Fruit fly (Drosophila melanogaster): ENCODE results near the gene CG34348.

Gene CG34348

DNA sequence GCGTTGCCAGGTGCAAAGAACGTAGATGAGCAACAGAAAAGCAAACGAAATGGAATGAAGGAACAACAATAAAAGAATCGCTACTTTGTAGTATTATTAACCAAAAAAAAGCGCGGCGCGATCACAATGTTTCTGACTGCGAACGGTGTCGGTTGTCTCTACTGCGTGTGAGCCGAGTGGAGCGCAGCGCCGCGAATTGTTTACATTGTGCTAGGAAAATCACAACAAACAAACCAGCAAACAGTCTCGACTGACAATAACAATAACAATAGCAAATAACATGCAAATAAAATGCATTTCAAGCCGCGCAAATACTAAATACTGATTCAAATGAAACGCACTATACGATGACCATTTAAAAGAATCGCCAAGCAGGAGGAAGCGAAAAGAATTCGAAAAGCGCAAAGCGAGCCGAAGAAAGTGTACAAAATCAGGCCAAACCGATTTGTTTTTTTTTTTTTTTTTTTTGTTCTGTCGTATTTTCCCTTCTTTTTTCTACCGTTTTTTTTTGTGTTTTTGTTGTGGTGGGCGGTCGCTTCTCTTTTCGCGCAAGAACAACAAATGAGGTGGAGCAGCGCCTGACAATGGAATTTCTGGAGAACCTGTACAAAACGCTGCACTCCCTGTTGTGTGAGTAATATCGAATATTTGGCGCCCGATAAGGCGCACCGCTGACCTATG, at the start of gene CG34348, which contains the start of gene Kap3:
Gene CG34348 (plus strand): TSS at position 6 of the 681 bp plus-strand sequence.
Gene Kap3 (minus strand): TSS at position 217 of the 681 bp plus-strand sequence.
- TF ChIP-seq bab1 (GFP tag; optimal IDR thresholded peaks at IDR 0.05) (peak; percentile 16), CG11617 (GFP tag; optimal IDR thresholded peaks at IDR 0.05) (no peak)

DNA sequence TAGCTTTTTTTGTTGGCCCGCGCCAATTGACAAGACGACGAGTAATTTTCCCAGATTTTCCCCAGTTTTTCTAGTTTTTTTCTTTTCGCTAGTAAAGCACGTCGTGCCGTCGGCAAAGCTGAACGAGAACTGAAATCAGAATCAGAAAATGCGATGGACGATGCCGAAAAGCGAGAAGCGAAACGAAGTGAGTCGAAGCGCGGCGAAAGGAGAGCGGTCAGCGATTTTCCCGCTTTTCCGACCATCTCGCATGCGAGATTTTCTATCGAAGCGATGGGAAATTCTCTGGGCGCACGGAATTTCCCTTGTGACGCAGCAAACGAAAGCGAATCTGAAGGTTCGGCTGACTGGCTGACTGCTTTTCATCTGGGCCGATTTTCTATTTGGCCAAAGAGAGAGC, 46.1 kb upstream of the CG34348 start:
- TF ChIP-seq pad (GFP tag; optimal IDR thresholded peaks at IDR 0.05), result no peak
- TF ChIP-seq CG12768 (GFP tag; optimal IDR thresholded peaks at IDR 0.05), result no peak
- no peak for TF ChIP-seq CG5204 (GFP tag; optimal IDR thresholded peaks at IDR 0.05)
- no peak for TF ChIP-seq Clk (GFP tag; optimal IDR thresholded peaks at IDR 0.05)
- TF ChIP-seq Mnt (GFP tag; optimal IDR thresholded peaks at IDR 0.05), result no peak
- TF ChIP-seq CG11617 (GFP tag; optimal IDR thresholded peaks at IDR 0.05), result no peak
- TF ChIP-seq toe (GFP tag; optimal IDR thresholded peaks at IDR 0.05), result no peak
- TF ChIP-seq tj (GFP tag; optimal IDR thresholded peaks at IDR 0.05), result no peak

DNA sequence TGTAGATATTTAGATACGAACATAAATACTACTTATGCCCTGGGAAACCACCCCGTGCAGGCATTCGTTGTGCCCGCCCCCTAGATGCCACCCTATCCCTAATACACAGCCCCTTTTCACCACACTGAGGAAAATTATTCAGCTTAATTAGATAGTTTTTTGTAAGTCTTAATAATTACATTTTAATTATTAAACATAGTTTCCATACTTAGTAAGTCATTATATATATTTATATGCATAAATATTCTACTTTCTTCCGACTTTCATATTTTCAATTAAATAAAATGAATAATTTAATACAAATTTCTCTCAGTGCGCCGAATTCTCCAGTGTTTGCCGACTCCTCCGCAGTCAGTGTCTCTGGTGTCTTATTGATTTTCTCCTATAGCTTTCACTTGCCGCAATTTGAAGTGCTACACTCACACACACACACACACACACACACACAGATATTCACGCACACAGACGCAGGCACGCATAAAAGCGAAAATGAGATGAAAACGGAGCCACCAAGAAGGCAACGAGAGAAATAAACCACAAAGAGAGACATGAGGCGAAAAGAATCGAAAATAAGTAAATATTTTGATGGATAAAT, 44.2 kb upstream of the CG34348 start:
- TF ChIP-seq ovo (GFP tag; optimal IDR thresholded peaks at IDR 0.05) (no peak), CG1620 (GFP tag; optimal IDR thresholded peaks at IDR 0.05) (no peak), CG14711 (tag; optimal IDR thresholded peaks at IDR 0.05) (no peak), CG7101 (tag; optimal IDR thresholded peaks at IDR 0.05) (no peak), cnc (optimal IDR thresholded peaks at IDR 0.05) (no peak), CG7045 (GFP tag; optimal IDR thresholded peaks at IDR 0.05) (no peak), CG12768 (GFP tag; optimal IDR thresholded peaks at IDR 0.05) (no peak), kay (GFP tag; ENCODE audit: borderline replicate concordance) (no peak)

DNA sequence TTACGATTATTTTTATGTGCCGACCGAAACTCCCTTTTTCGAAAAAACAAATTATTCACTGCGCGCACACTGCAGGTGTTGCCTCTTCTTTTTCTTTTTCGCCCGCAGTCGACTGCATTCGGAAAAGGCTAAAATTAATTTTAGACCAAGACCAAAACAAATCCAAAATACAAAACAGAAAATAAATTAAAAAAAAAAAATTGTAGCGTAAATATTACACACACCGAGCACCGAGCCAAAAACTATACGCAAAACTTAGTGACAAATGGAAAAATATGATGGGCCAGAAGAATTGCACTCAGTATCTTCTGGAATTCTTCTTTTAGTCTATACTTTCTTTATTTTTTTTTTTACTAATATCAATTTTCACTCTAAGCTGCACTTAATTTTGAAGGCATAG, 37.0 kb upstream of the CG34348 start, which contains the start of gene CG44422:
Gene CG44422 (minus strand): TSS at position 101 of the 400 bp plus-strand sequence.
- TF ChIP-seq CG14711 (tag; optimal IDR thresholded peaks at IDR 0.05) (no peak), CG11617 (GFP tag; optimal IDR thresholded peaks at IDR 0.05) (no peak), cic (GFP tag; optimal IDR thresholded peaks at IDR 0.05) (no peak), CG1620 (GFP tag; optimal IDR thresholded peaks at IDR 0.05) (no peak), ovo (GFP tag; optimal IDR thresholded peaks at IDR 0.05) (no peak), pad (GFP tag; optimal IDR thresholded peaks at IDR 0.05) (no peak), bab1 (GFP tag; optimal IDR thresholded peaks at IDR 0.05) (no peak), CG7045 (GFP tag; optimal IDR thresholded peaks at IDR 0.05) (no peak), cnc (optimal IDR thresholded peaks at IDR 0.05) (no peak), Mnt (GFP tag; optimal IDR thresholded peaks at IDR 0.05) (no peak), Crg-1 (GFP tag; optimal IDR thresholded peaks at IDR 0.05) (no peak), tj (GFP tag; optimal IDR thresholded peaks at IDR 0.05) (no peak), toe (GFP tag; optimal IDR thresholded peaks at IDR 0.05) (no peak)

DNA sequence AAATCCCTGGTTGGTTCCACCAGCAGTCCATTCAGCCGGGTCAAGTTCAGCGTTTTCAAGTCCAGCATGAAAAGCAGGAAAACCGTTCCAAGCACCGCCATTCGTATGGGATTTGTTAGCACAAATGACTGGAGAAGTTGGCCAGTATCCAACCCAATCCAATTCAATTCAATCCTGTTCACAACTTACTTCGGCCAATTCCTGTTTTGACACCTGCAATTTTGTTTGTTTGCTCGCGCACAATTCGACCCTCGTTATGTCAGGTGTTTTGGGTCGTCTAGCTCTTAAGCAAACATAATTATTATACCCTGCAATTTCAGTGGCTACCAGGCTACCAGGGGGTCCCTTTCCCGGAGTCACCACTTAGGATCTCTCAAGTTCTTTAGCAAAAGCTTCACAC, 28.6 kb upstream of the CG34348 start, which contains the start of gene Ir10a:
Gene Ir10a (minus strand): TSS at position 101 of the 400 bp plus-strand sequence.
- TF ChIP-seq cic (GFP tag; optimal IDR thresholded peaks at IDR 0.05), result no peak
- TF ChIP-seq bab1 (GFP tag; optimal IDR thresholded peaks at IDR 0.05), result no peak
- TF ChIP-seq CG14711 (tag; optimal IDR thresholded peaks at IDR 0.05), result no peak
- no peak for TF ChIP-seq pad (GFP tag; optimal IDR thresholded peaks at IDR 0.05)
- TF ChIP-seq Clk (GFP tag; optimal IDR thresholded peaks at IDR 0.05), result no peak

DNA sequence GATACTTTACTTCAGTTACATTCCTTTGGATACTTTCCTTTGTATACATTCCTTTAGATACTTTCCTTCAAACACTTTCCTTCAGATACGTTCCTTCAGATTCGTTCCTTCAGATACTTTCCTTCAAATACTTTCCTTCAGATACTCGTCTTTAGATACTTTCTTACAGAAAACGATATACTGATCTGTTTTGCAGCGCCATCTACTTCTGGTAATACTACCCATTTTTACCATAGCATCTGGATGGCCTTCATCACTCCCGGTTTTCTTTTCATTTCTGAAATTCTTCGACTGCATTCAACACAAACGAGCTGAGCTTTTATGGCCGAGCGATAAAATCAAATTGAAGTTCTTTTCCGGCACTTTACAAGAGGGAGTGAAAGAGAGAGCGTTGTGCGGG, 19.8 kb upstream of the CG34348 start:
- no peak for TF ChIP-seq CG7101 (tag; optimal IDR thresholded peaks at IDR 0.05)
- TF ChIP-seq CG1620 (GFP tag; optimal IDR thresholded peaks at IDR 0.05), result no peak
- TF ChIP-seq CG5204 (GFP tag; optimal IDR thresholded peaks at IDR 0.05), result no peak
- no peak for TF ChIP-seq cic (GFP tag; optimal IDR thresholded peaks at IDR 0.05)
- TF ChIP-seq CG33017 (tag; optimal IDR thresholded peaks at IDR 0.05), result no peak
- TF ChIP-seq Hr96 (GFP tag; optimal IDR thresholded peaks at IDR 0.05), result no peak
- TF ChIP-seq CG11617 (GFP tag; optimal IDR thresholded peaks at IDR 0.05), result no peak
- no peak for TF ChIP-seq bab1 (GFP tag; optimal IDR thresholded peaks at IDR 0.05)
- no peak for TF ChIP-seq CG14711 (tag; optimal IDR thresholded peaks at IDR 0.05)
- TF ChIP-seq cnc (optimal IDR thresholded peaks at IDR 0.05), result no peak
- TF ChIP-seq ovo (GFP tag; optimal IDR thresholded peaks at IDR 0.05), result no peak
- TF ChIP-seq Mnt (GFP tag; optimal IDR thresholded peaks at IDR 0.05), result no peak
- TF ChIP-seq Clk (GFP tag; optimal IDR thresholded peaks at IDR 0.05), result no peak

DNA sequence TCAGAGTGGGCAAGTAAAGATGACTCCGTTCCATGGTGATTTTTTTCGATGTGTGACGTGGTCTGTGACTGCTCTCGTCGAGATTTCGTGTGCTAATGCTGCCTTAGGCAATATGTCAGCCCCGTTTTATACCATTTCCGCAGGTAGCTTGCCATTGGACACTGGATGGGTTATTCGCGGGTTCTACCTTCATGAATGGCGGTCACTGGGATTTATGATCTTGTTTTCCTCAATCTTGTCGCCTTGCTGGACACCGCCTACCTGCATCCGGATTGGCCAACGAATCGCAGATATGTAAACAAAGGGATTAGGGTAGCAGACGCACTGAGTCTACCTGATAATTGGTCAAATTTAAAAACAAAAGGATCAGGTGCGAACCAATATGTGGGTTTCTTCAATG, 17.4 kb upstream of the CG34348 start, which contains the start of gene sisA:
Gene sisA (minus strand): TSS at position 101 of the 400 bp plus-strand sequence.
- TF ChIP-seq pad (GFP tag; optimal IDR thresholded peaks at IDR 0.05) (no peak), bab1 (GFP tag; optimal IDR thresholded peaks at IDR 0.05) (no peak), CG7045 (GFP tag; optimal IDR thresholded peaks at IDR 0.05) (no peak), Crg-1 (GFP tag; optimal IDR thresholded peaks at IDR 0.05) (no peak), kay (GFP tag; ENCODE audit: borderline replicate concordance) (no peak), cic (GFP tag; optimal IDR thresholded peaks at IDR 0.05) (no peak), CG7101 (tag; optimal IDR thresholded peaks at IDR 0.05) (no peak), CG33017 (tag; optimal IDR thresholded peaks at IDR 0.05) (no peak), ovo (GFP tag; optimal IDR thresholded peaks at IDR 0.05) (no peak), CG1620 (GFP tag; optimal IDR thresholded peaks at IDR 0.05) (no peak), cnc (optimal IDR thresholded peaks at IDR 0.05) (no peak), CG14711 (tag; optimal IDR thresholded peaks at IDR 0.05) (no peak), Mnt (GFP tag; optimal IDR thresholded peaks at IDR 0.05) (no peak), CG12768 (GFP tag; optimal IDR thresholded peaks at IDR 0.05) (no peak)

All from whole organism, adult.